Worm (Caenorhabditis elegans) whole organism, mixed stage, embryonic: ENCODE results near the gene C03B1.13.

Source experiments
- M03D4.4 ChIP-seq: sonication (generic microtip); optimal IDR thresholded peaks from 2 replicates; lab custom pipeline; 2017; ENCODE audit warnings: mild to moderate bottlenecking, missing genetic modification characterization, missing compliant biosample characterization
- bed-3 ChIP-seq: fragments of 200-800 bp; sonication (Bioruptor generic); optimal IDR thresholded peaks from 3 replicates; lab custom pipeline; 2018; ENCODE audit warnings: mild to moderate bottlenecking, missing genetic modification characterization, moderate library complexity, missing compliant biosample characterization
- blmp-1 ChIP-seq: fragments of 150-350 bp; optimal IDR thresholded peaks from 2 replicates; lab custom pipeline; 2014; ENCODE audit warnings: missing biosample characterization, missing genetic modification characterization
- ceh-39 ChIP-seq: fragments of 150-350 bp; optimal IDR thresholded peaks from 2 replicates; lab custom pipeline; 2014; ENCODE audit warnings: missing biosample characterization, missing genetic modification characterization
- ceh-43 ChIP-seq: fragments of 200-800 bp; sonication (Bioruptor generic); optimal IDR thresholded peaks from 2 replicates; lab custom pipeline; 2018; ENCODE audit warnings: mild to moderate bottlenecking, missing genetic modification characterization, moderate library complexity, missing compliant biosample characterization
- ceh-83 ChIP-seq: fragments of 200-800 bp; sonication (Bioruptor generic); optimal IDR thresholded peaks from 2 replicates; lab custom pipeline; 2018; ENCODE audit warnings: mild to moderate bottlenecking, missing genetic modification characterization, missing compliant biosample characterization
- cnd-1 ChIP-seq: fragments of 200-800 bp; sonication (Bioruptor generic); optimal IDR thresholded peaks from 2 replicates; lab custom pipeline; 2018; ENCODE audit warnings: mild to moderate bottlenecking, missing genetic modification characterization, missing compliant biosample characterization
- drap-1 ChIP-seq: fragments of 200-800 bp; sonication (Bioruptor generic); optimal IDR thresholded peaks from 3 replicates; lab custom pipeline; 2018; ENCODE audit warnings: mild to moderate bottlenecking, missing genetic modification characterization, missing compliant biosample characterization
- flh-1 ChIP-seq: fragments of 200-800 bp; sonication (Bioruptor generic); optimal IDR thresholded peaks from 2 replicates; lab custom pipeline; 2018; ENCODE audit warnings: mild to moderate bottlenecking, missing genetic modification characterization, moderate library complexity, missing compliant biosample characterization
- ham-2 ChIP-seq: fragments of 200-800 bp; sonication (Bioruptor generic); optimal IDR thresholded peaks from 2 replicates; lab custom pipeline; 2018; ENCODE audit warnings: mild to moderate bottlenecking, missing genetic modification characterization, missing compliant biosample characterization
- hlh-1 ChIP-seq: fragments of 150-350 bp; optimal IDR thresholded peaks from 2 replicates; lab custom pipeline; 2014; ENCODE audit warnings: missing biosample characterization, missing genetic modification reagents, missing genetic modification characterization
- lin-13 ChIP-seq: fragments of 150-350 bp; optimal IDR thresholded peaks from 2 replicates; lab custom pipeline; 2014; ENCODE audit warnings: missing biosample characterization, missing genetic modification characterization
- lin-32 ChIP-seq: fragments of 200-800 bp; sonication (Bioruptor generic); optimal IDR thresholded peaks from 2 replicates; lab custom pipeline; 2018; ENCODE audit warnings: mild to moderate bottlenecking, missing genetic modification characterization, missing compliant biosample characterization
- mep-1 ChIP-seq: fragments of 150-350 bp; optimal IDR thresholded peaks from 2 replicates; lab custom pipeline; 2017; ENCODE audit warnings: missing biosample characterization, missing genetic modification reagents, missing genetic modification characterization, inconsistent platforms
- mls-2 ChIP-seq: sonication (generic microtip); optimal IDR thresholded peaks from 2 replicates; lab custom pipeline; 2016; ENCODE audit warnings: mild to moderate bottlenecking, missing genetic modification characterization, moderate library complexity, missing compliant biosample characterization
- nhr-12 ChIP-seq: fragments of 150-350 bp; optimal IDR thresholded peaks from 2 replicates; lab custom pipeline; 2014; ENCODE audit warnings: missing biosample characterization, missing genetic modification characterization
- nhr-237 ChIP-seq: fragments of 150-350 bp; optimal IDR thresholded peaks from 2 replicates; lab custom pipeline; 2014; ENCODE audit warnings: missing biosample characterization, missing genetic modification characterization
- nhr-28 ChIP-seq: fragments of 150-350 bp; optimal IDR thresholded peaks from 2 replicates; lab custom pipeline; 2014; ENCODE audit warnings: missing biosample characterization, missing genetic modification characterization
- nhr-76 ChIP-seq: sonication (generic microtip); optimal IDR thresholded peaks from 2 replicates; lab custom pipeline; 2017; ENCODE audit warnings: missing biosample characterization, missing genetic modification characterization
- sem-2 ChIP-seq: fragments of 200-800 bp; sonication (Bioruptor generic); optimal IDR thresholded peaks from 2 replicates; lab custom pipeline; 2018; ENCODE audit warnings: mild to moderate bottlenecking, missing genetic modification characterization, missing compliant biosample characterization
- sptf-1 ChIP-seq: sonication (generic microtip); optimal IDR thresholded peaks from 2 replicates; lab custom pipeline; 2017; ENCODE audit warnings: mild to moderate bottlenecking, missing genetic modification characterization, moderate library complexity, missing compliant biosample characterization
- tbx-8 ChIP-seq: fragments of 200-800 bp; sonication (Bioruptor generic); optimal IDR thresholded peaks from 2 replicates; lab custom pipeline; 2018; ENCODE audit warnings: mild to moderate bottlenecking, missing genetic modification characterization, moderate library complexity, missing compliant biosample characterization
- unc-120 ChIP-seq: sonication (generic microtip); optimal IDR thresholded peaks from 2 replicates; lab custom pipeline; 2017; ENCODE audit warnings: missing genetic modification characterization, missing compliant biosample characterization; ENCODE audit not compliant: poor library complexity, severe bottlenecking

The C03B1.13 gene

DNA sequence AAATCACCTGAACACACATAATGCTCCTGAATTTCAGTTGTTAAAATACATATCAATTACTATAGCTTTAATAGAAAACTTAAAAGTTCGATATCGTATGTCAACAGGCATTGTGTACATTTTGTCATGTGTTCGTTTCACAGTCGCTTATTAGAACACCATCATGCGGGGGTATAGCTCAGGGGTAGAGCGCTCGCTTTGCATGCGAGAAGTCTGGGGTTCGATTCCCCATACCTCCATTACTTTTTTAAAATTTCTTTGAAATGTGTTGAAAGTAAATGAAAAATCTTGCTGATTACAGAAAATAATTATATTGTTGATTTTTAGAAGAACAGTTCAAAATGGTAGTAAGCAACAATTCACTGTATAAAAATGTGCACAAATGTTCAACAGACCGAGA, 51.7 kb downstream of the C03B1.13 start:
- TF ChIP-seq M03D4.4 (tag; lab: Kevin White, UChicago) = peak; percentile 65
- peak; percentile 14 for TF ChIP-seq ham-2 (GFP tag; lab: Kevin White, UChicago)
- TF ChIP-seq mls-2 (tag; lab: Kevin White, UChicago) = peak; percentile 15
- no peak for TF ChIP-seq unc-120 (tag; lab: Kevin White, UChicago)
- TF ChIP-seq nhr-76 (tag; lab: Kevin White, UChicago) = no peak
- TF ChIP-seq ceh-43 = no peak
- TF ChIP-seq sptf-1 (tag; lab: Kevin White, UChicago) = peak; percentile 63
- peak; percentile 70 for TF ChIP-seq ceh-83 (GFP tag; lab: Kevin White, UChicago)
- TF ChIP-seq bed-3 (GFP tag; lab: Kevin White, UChicago) = peak; percentile 38
- TF ChIP-seq drap-1 (GFP tag; lab: Kevin White, UChicago) = peak; percentile 48
- no peak for TF ChIP-seq nhr-12 (tag; lab: Kevin White, UChicago)
- TF ChIP-seq nhr-28 = no peak
- TF ChIP-seq sem-2 = peak; percentile 48
- peak; percentile 10 for TF ChIP-seq flh-1 (GFP tag; lab: Kevin White, UChicago)
- no peak for TF ChIP-seq lin-32
- no peak for TF ChIP-seq lin-13 (tag; lab: Kevin White, UChicago)
- no peak for TF ChIP-seq nhr-237 (tag; lab: Kevin White, UChicago)
- no peak for TF ChIP-seq tbx-8 (GFP tag; lab: Kevin White, UChicago)
- TF ChIP-seq ceh-39 (tag; lab: Kevin White, UChicago) = no peak
- TF ChIP-seq hlh-1 (tag; lab: Kevin White, UChicago) = no peak
- TF ChIP-seq blmp-1 (tag; lab: Kevin White, UChicago) = no peak
- peak; percentile 52 for TF ChIP-seq cnd-1
- TF ChIP-seq mep-1 = no peak
